Fruit fly (Drosophila melanogaster) whole organism, adult: ENCODE measurements around the gene CG3557.

ENCODE experiments used
- CG12768 ChIP-seq: fragments of 200-800 bp; sonication (Bioruptor generic); optimal IDR thresholded peaks from 2 replicates; lab custom pipeline; 2017; ENCODE audit warnings: missing biosample characterization, missing genetic modification characterization, mild to moderate bottlenecking, moderate library complexity, missing genetic modification reagents
- CG14711 ChIP-seq: fragments of 200-800 bp; sonication (Bioruptor generic); optimal IDR thresholded peaks from 2 replicates; lab custom pipeline; 2018; ENCODE audit warnings: missing biosample characterization, mild to moderate bottlenecking, missing genetic modification characterization, moderate library complexity
- Clk ChIP-seq: fragments of 200-800 bp; sonication (Bioruptor generic); optimal IDR thresholded peaks from 2 replicates; lab custom pipeline; 2017; ENCODE audit warnings: missing biosample characterization, missing genetic modification characterization
- Hr96 ChIP-seq: fragments of 200-800 bp; sonication (Bioruptor generic); optimal IDR thresholded peaks from 2 replicates; lab custom pipeline; 2016; ENCODE audit warnings: missing biosample characterization, missing genetic modification characterization
- cnc ChIP-seq, 2 experiments: fragments of >200 bp; optimal IDR thresholded peaks; 2 replicates each; lab custom pipeline; 2017
- kay ChIP-seq: fragments of 200-800 bp; sonication (Bioruptor generic); peaks from one replicate; lab custom pipeline; 2016; ENCODE audit warnings: missing biosample characterization, missing genetic modification characterization, borderline replicate concordance
- toe ChIP-seq: fragments of 200-800 bp; sonication (Bioruptor generic); optimal IDR thresholded peaks from 2 replicates; lab custom pipeline; 2016; ENCODE audit warnings: missing biosample characterization, missing genetic modification characterization

DNA sequence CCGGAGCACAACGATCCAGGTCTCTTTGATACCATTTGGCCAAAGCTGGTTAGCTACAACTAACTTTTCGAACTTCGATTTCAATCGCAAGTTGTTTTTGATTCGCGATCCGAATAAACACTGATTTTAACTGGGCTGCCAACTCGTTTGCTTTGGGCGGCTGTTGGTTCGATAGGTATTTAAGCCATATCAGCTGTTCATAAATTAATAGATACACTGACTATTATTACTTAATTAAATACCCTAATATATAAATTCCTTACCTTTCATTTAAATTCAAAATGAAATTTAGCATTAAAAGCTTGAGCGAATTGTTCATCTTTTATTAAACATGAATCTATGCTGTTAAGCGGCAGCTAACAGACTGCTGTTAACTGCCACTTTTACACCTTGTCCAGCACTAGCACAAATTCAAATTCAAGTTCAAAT lies 28.4 kb downstream of the CG3557 start, which contains the start of gene CG9967:
- TF ChIP-seq CG12768 (no peak), CG14711 (tag; lab: Kevin White, UChicago) (no peak), Hr96 (GFP tag; lab: Kevin White, UChicago) (no peak), Clk (GFP tag; lab: Kevin White, UChicago) (no peak), cnc (optimal IDR thresholded peaks at IDR 0.05; lab: Kevin White, UChicago) (no peak), kay (no peak), toe (no peak)
